Worm (Caenorhabditis elegans) whole organism, L3 larva: Measurements from ENCODE around the gene K07H8.5.

ENCODE experiments used
- R02D3.7 ChIP-seq: fragments of 150-350 bp; optimal IDR thresholded peaks from 2 replicates; lab custom pipeline; 2014; ENCODE audit warnings: missing biosample characterization, missing genetic modification characterization
- ZK546.5 ChIP-seq: sonication (generic microtip); optimal IDR thresholded peaks from 2 replicates; lab custom pipeline; 2017; ENCODE audit warnings: missing biosample characterization, missing genetic modification characterization
- aly-2 ChIP-seq: fragments of 150-350 bp; optimal IDR thresholded peaks from 2 replicates; lab custom pipeline; 2014; ENCODE audit warnings: missing biosample characterization, missing genetic modification characterization
- ama-1 ChIP-seq: fragments of 150-350 bp; optimal IDR thresholded peaks from 2 replicates; lab custom pipeline; 2018
- ceh-16 ChIP-seq: sonication (generic microtip); optimal IDR thresholded peaks from 2 replicates; lab custom pipeline; 2017; ENCODE audit warnings: missing biosample characterization, missing genetic modification characterization
- ceh-82 ChIP-seq: fragments of 150-350 bp; optimal IDR thresholded peaks from 2 replicates; lab custom pipeline; 2014; ENCODE audit warnings: missing biosample characterization, missing genetic modification characterization
- ceh-9 ChIP-seq: sonication (generic microtip); optimal IDR thresholded peaks from 2 replicates; lab custom pipeline; 2018; ENCODE audit warnings: missing biosample characterization, missing genetic modification characterization
- egl-5 ChIP-seq: fragments of 150-350 bp; optimal IDR thresholded peaks from 2 replicates; lab custom pipeline; 2017; ENCODE audit warnings: missing biosample characterization, missing genetic modification reagents, missing genetic modification characterization, inconsistent platforms
- elt-1 ChIP-seq: fragments of 150-350 bp; optimal IDR thresholded peaks from 2 replicates; lab custom pipeline; 2014; ENCODE audit warnings: missing biosample characterization, missing genetic modification characterization
- elt-2 ChIP-seq: sonication (generic microtip); optimal IDR thresholded peaks from 2 replicates; lab custom pipeline; 2016; ENCODE audit warnings: missing genetic modification reagents, mild to moderate bottlenecking, missing genetic modification characterization, missing compliant biosample characterization
- elt-3 ChIP-seq, 3 experiments: fragments of 150-350 bp in 1 of 3; sonication (generic microtip) in 2 of 3; optimal IDR thresholded peaks; 2 replicates in 2 of 3; 4 replicates in 1 of 3; lab custom pipeline; 2014 to 2017; ENCODE audit warnings: missing biosample characterization in 3 of 3, missing genetic modification characterization in 3 of 3
- eor-1 ChIP-seq, 2 experiments: fragments of 150-350 bp; optimal IDR thresholded peaks; 2 replicates each; lab custom pipeline; 2014 to 2018; ENCODE audit warnings: missing biosample characterization in 2 of 2, missing genetic modification characterization in 2 of 2
- fkh-10 ChIP-seq: sonication (generic microtip); optimal IDR thresholded peaks from 2 replicates; lab custom pipeline; 2017; ENCODE audit warnings: missing biosample characterization, missing genetic modification reagents, missing genetic modification characterization
- fkh-2 ChIP-seq: fragments of 150-350 bp; optimal IDR thresholded peaks from 2 replicates; lab custom pipeline; 2014; ENCODE audit warnings: missing biosample characterization, missing genetic modification reagents, missing genetic modification characterization
- hmg-11 ChIP-seq: sonication (generic microtip); optimal IDR thresholded peaks from 2 replicates; lab custom pipeline; 2016; ENCODE audit warnings: missing genetic modification characterization, missing compliant biosample characterization
- jun-1 ChIP-seq: fragments of 150-350 bp; optimal IDR thresholded peaks from 2 replicates; lab custom pipeline; 2014; ENCODE audit warnings: missing biosample characterization, missing genetic modification reagents, missing genetic modification characterization
- mdl-1 ChIP-seq: fragments of 150-350 bp; optimal IDR thresholded peaks from 2 replicates; lab custom pipeline; 2014; ENCODE audit warnings: missing biosample characterization, missing genetic modification characterization
- mml-1 ChIP-seq: fragments of 150-350 bp; sonication (generic microtip); optimal IDR thresholded peaks from 3 replicates; lab custom pipeline; 2014; ENCODE audit warnings: missing biosample characterization, missing genetic modification characterization
- nfya-1 ChIP-seq: sonication (generic microtip); optimal IDR thresholded peaks from 2 replicates; lab custom pipeline; 2017; ENCODE audit warnings: missing genetic modification characterization, mild to moderate bottlenecking, missing compliant biosample characterization, antibody characterized with exemption, moderate library complexity; ENCODE audit not compliant: insufficient read depth
- nhr-12 ChIP-seq: fragments of 150-350 bp; optimal IDR thresholded peaks from 2 replicates; lab custom pipeline; 2014; ENCODE audit warnings: missing biosample characterization, missing genetic modification characterization
- nhr-23 ChIP-seq: fragments of 150-350 bp; optimal IDR thresholded peaks from 2 replicates; lab custom pipeline; 2014; ENCODE audit warnings: missing biosample characterization, missing genetic modification reagents, missing genetic modification characterization
- nhr-237 ChIP-seq: fragments of 150-350 bp; optimal IDR thresholded peaks from 2 replicates; lab custom pipeline; 2014; ENCODE audit warnings: missing biosample characterization, missing genetic modification characterization
- nhr-43 ChIP-seq: sonication (generic microtip); optimal IDR thresholded peaks from 2 replicates; lab custom pipeline; 2016; ENCODE audit warnings: mild to moderate bottlenecking, missing genetic modification characterization, missing compliant biosample characterization; ENCODE audit not compliant: poor library complexity, severe bottlenecking
- nhr-77 ChIP-seq: fragments of 150-350 bp; optimal IDR thresholded peaks from 2 replicates; lab custom pipeline; 2014; ENCODE audit warnings: missing biosample characterization, missing genetic modification characterization
- pqm-1 ChIP-seq: fragments of 150-350 bp; optimal IDR thresholded peaks from 2 replicates; lab custom pipeline; 2017; ENCODE audit warnings: missing biosample characterization, missing genetic modification characterization, inconsistent platforms
- skn-1 ChIP-seq: fragments of 150-350 bp; optimal IDR thresholded peaks from 2 replicates; lab custom pipeline; 2014; ENCODE audit warnings: missing biosample characterization, missing genetic modification characterization
- unc-39 ChIP-seq: sonication (generic microtip); optimal IDR thresholded peaks from 4 replicates; lab custom pipeline; 2017; ENCODE audit warnings: missing biosample characterization, missing genetic modification characterization
- unc-62 ChIP-seq: fragments of 150-350 bp; sonication (generic microtip); optimal IDR thresholded peaks from 4 replicates; lab custom pipeline; 2014; ENCODE audit warnings: missing biosample characterization, missing genetic modification reagents, missing genetic modification characterization
- ztf-4 ChIP-seq: fragments of 150-350 bp; optimal IDR thresholded peaks from 2 replicates; lab custom pipeline; 2014; ENCODE audit warnings: missing biosample characterization, missing genetic modification characterization

The K07H8.5 gene

ce11 chrIV:8252856-8253255 lies 15.3 kb upstream of the K07H8.5 start (continued):
- peak; percentile 16 for TF ChIP-seq egl-5 (tag; lab: Kevin White, UChicago)
- TF ChIP-seq nhr-237 (tag; lab: Kevin White, UChicago): no peak

ce11 chrIV:8254193-8254592 lies 13.9 kb upstream of the K07H8.5 start:
- TF ChIP-seq fkh-10 (GFP tag; lab: Kevin White, UChicago): no peak
- peak; percentile 62 for TF ChIP-seq nhr-23 (tag; lab: Kevin White, UChicago)
- no peak for TF ChIP-seq jun-1 (tag; lab: Kevin White, UChicago)
- TF ChIP-seq fkh-2: no peak
- no peak for TF ChIP-seq unc-62
- peak; percentile 0 for TF ChIP-seq nhr-43 (tag; lab: Kevin White, UChicago)
- TF ChIP-seq mml-1 (tag; lab: Kevin White, UChicago): no peak
- peak; percentile 82 for TF ChIP-seq elt-1 (tag; lab: Kevin White, UChicago)

ce11 chrIV:8255221-8255620 lies 12.9 kb upstream of the K07H8.5 start:
- TF ChIP-seq pqm-1 (peak; percentile 44), ama-1 (lab: Kevin White, UChicago) (no peak), elt-1 (tag; lab: Kevin White, UChicago) (peak; percentile 67), elt-2 (tag; lab: Kevin White, UChicago) (peak; percentile 41), nhr-23 (tag; lab: Kevin White, UChicago) (peak; percentile 12), nfya-1 (no peak)

DNA sequence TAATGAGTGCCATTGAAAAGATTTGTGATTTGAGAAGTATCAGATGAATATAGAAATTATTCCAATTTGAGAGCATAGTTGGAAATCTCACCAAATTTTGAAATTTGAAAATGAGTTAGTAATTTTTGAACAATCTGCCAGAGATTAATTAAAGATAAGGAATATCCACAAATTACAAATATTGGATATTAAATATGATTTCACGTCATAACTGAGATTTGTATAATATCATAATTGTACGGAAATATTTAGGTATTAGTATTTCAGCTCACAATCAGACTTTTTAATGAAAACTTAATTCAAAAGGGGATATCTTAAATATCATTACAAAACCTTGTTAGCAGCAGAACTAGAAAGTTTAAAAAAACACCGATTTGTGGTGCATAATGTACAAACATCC lies 8.2 kb upstream of the K07H8.5 start, which contains the start of gene K07H8.7:
K07H8.7 (minus strand) TSS at position 101 of the 400 bp plus-strand sequence.
- TF ChIP-seq skn-1 (tag; lab: Kevin White, UChicago) (no peak), eor-1 (tag; optimal IDR thresholded peaks at IDR 0.05; lab: Kevin White, UChicago) (no peak), R02D3.7 (tag; lab: Kevin White, UChicago) (no peak), fkh-2 (no peak), ceh-82 (tag; lab: Kevin White, UChicago) (no peak), elt-3 (tag; optimal IDR thresholded peaks at IDR 0.05; lab: Kevin White, UChicago) (no peak), jun-1 (tag; lab: Kevin White, UChicago) (no peak), unc-39 (tag; lab: Kevin White, UChicago) (no peak), egl-5 (tag; lab: Kevin White, UChicago) (no peak), nfya-1 (no peak), unc-62 (no peak), ZK546.5 (no peak), ama-1 (lab: Kevin White, UChicago) (no peak), mdl-1 (no peak), ceh-16 (tag; lab: Kevin White, UChicago) (no peak), aly-2 (no peak), ztf-4 (no peak)

DNA sequence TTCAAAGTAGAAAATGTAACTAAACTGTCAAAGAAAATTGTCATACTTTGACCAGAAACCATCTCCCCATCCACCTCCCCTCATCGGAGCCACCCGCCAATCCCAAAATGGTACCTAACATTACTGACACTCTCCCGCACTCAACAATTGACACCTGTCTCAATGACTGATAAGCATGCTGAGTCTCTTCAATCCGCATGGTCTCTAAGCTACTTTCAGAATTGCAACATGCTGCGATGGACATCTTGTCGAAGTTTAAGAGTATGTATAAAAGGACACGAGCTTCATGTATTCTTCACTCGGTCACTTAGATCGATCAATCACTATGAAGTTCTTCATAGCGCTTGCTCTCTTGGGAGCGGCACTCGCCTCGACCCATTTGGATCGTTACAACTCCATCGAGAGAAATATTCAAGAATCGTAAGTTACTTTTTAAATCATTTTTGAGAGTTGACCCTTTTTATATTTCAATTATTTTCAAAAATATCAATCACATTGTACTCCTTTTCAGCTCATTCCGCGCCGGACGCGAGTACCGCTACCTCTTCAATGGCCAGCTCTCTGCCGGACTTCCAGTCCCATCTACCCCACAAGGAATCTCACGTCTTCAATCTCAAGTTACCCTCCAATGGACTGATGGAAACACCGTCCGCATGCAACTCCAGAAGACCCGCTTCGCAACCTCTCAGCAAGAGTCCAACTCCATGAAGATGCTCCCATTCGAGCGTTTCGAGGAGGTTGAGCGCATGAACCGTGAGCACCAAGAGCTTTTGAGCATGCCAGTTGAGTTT lies 7.1 kb upstream of the K07H8.5 start, which contains the start of gene vit-6:
vit-6 (plus strand) TSS at position 310 of the 791 bp plus-strand sequence.
- TF ChIP-seq nhr-12 (tag; lab: Kevin White, UChicago) (no peak), unc-62 (no peak)

- TF ChIP-seq hmg-11 (tag; lab: Kevin White, UChicago) (no peak), nhr-77 (no peak), ceh-82 (tag; lab: Kevin White, UChicago) (no peak), fkh-10 (GFP tag; lab: Kevin White, UChicago) (no peak), nhr-12 (tag; lab: Kevin White, UChicago) (no peak), elt-3 (tag; optimal IDR thresholded peaks at IDR 0.05; lab: Kevin White, UChicago) (no peak), R02D3.7 (tag; lab: Kevin White, UChicago) (no peak), eor-1 (tag; optimal IDR thresholded peaks at IDR 0.05; lab: Kevin White, UChicago) (no peak), ceh-9 (no peak)
- TF ChIP-seq, all 47 proteins: peak for 0
These were observed 5.5 kb upstream of the K07H8.5 start for ce11 chrIV:8262671-8263070.
